Worm (Caenorhabditis elegans): Measurements from ENCODE around the gene coa-3.

- TF ChIP-seq madf-9 (GFP tag; conservative IDR thresholded peaks at IDR 0.05), result no peak
- no peak for TF ChIP-seq daf-12 (tag; optimal IDR thresholded peaks at IDR 0.05)
- no peak for TF ChIP-seq zip-2 (tag; optimal IDR thresholded peaks at IDR 0.05)
- TF ChIP-seq unc-39 (tag; optimal IDR thresholded peaks at IDR 0.05), result no peak
Measured at ce11 chrII:4590660-4591059, 11.8 kb downstream of the coa-3 start.

All from whole organism, L4 larva.